Fruit fly (Drosophila melanogaster): ENCODE measurements around the gene alt.
A peak's percentile ranks its signal among the peaks of the same experiment; 100 is the strongest.

The alt gene

dm6 chr3R:17684854-17685253 is 2.5 kb upstream of the alt start, which contains the start of the genes CG31251 and CG31360 (continued):
- TF ChIP-seq CrebB (tag; optimal IDR thresholded peaks at IDR 0.05) (no peak), ranshi (GFP tag; IDR thresholded peaks at IDR 0.05) (no peak), eyg (GFP tag; optimal IDR thresholded peaks at IDR 0.05) (no peak), tin (GFP tag; optimal IDR thresholded peaks at IDR 0.05) (no peak), ac (GFP tag; optimal IDR thresholded peaks at IDR 0.05) (no peak), CG10565 (GFP tag; optimal IDR thresholded peaks at IDR 0.05) (no peak), sisA (GFP tag; IDR thresholded peaks at IDR 0.05) (no peak), CG9817 (tag; optimal IDR thresholded peaks at IDR 0.05) (no peak), ci (GFP tag; IDR thresholded peaks at IDR 0.05) (no peak), CG11695 (GFP tag; IDR thresholded peaks at IDR 0.05) (no peak), oc (tag; optimal IDR thresholded peaks at IDR 0.05) (no peak), CG34422 (GFP tag; IDR thresholded peaks at IDR 0.05) (no peak), Hsf (GFP tag; optimal IDR thresholded peaks at IDR 0.05) (peak; percentile 7), Xbp1 (GFP tag; optimal IDR thresholded peaks at IDR 0.05) (no peak), CG11398 (GFP tag; optimal IDR thresholded peaks at IDR 0.05) (no peak), dan (GFP tag; IDR thresholded peaks at IDR 0.05) (no peak), Drgx (GFP tag; IDR thresholded peaks at IDR 0.05) (no peak), CG18476 (GFP tag; optimal IDR thresholded peaks at IDR 0.05) (no peak), rib (GFP tag; IDR thresholded peaks at IDR 0.05) (no peak), CG6683 (GFP tag; optimal IDR thresholded peaks at IDR 0.05) (no peak), CG12659 (GFP tag; optimal IDR thresholded peaks at IDR 0.05) (peak; percentile 51), dm (GFP tag; optimal IDR thresholded peaks at IDR 0.05) (no peak), Lhr (GFP tag; optimal IDR thresholded peaks at IDR 0.05) (no peak), CG12299 (tag; optimal IDR thresholded peaks at IDR 0.05) (no peak), sna (GFP tag; IDR thresholded peaks at IDR 0.05; ENCODE audit: partially characterized antibody) (peak; percentile 91), Sox102F (GFP tag; optimal IDR thresholded peaks at IDR 0.05) (no peak), disco-r (GFP tag; optimal IDR thresholded peaks at IDR 0.05) (no peak), CG15269 (tag; optimal IDR thresholded peaks at IDR 0.05) (no peak), CG9609 (GFP tag; optimal IDR thresholded peaks at IDR 0.05) (no peak), maf-S (GFP tag; optimal IDR thresholded peaks at IDR 0.05) (no peak), E2f1 (GFP tag; IDR thresholded peaks at IDR 0.05) (no peak), CG3281 (GFP tag; optimal IDR thresholded peaks at IDR 0.05) (no peak), Gug (GFP tag; IDR thresholded peaks at IDR 0.05) (no peak), zf30C (GFP tag; optimal IDR thresholded peaks at IDR 0.05) (no peak), ind (GFP tag; optimal IDR thresholded peaks at IDR 0.05) (no peak), HmgZ (tag; optimal IDR thresholded peaks at IDR 0.05) (peak; percentile 23), Bdp1 (GFP tag; optimal IDR thresholded peaks at IDR 0.05) (no peak), CG1832 (GFP tag; optimal IDR thresholded peaks at IDR 0.05) (no peak), crol (GFP tag; IDR thresholded peaks at IDR 0.05) (no peak), CG13775 (GFP tag; optimal IDR thresholded peaks at IDR 0.05) (no peak), CG30403 (GFP tag; optimal IDR thresholded peaks at IDR 0.05) (no peak), D (optimal IDR thresholded peaks at IDR 0.05) (no peak), D (GFP tag; optimal IDR thresholded peaks at IDR 0.05) (no peak), HLH3B (GFP tag; IDR thresholded peaks at IDR 0.05) (no peak), Atf-2 (GFP tag; optimal IDR thresholded peaks at IDR 0.05) (no peak), CG11456 (GFP tag; IDR thresholded peaks at IDR 0.05) (no peak), CG14014 (GFP tag; IDR thresholded peaks at IDR 0.05) (no peak), CG11696 (GFP tag; IDR thresholded peaks at IDR 0.05) (no peak), CG8089 (GFP tag; optimal IDR thresholded peaks at IDR 0.05) (no peak), otp (GFP tag; IDR thresholded peaks at IDR 0.05) (no peak), Max (GFP tag; optimal IDR thresholded peaks at IDR 0.05) (no peak), Tbp (GFP tag; optimal IDR thresholded peaks at IDR 0.05) (no peak), bbx (GFP tag; IDR thresholded peaks at IDR 0.05; ENCODE audit: partially characterized antibody) (peak; percentile 73)
